Fruit fly (Drosophila melanogaster) whole organism, embryonic: ENCODE results near the gene CG14695.

Source experiments
- Antp ChIP-seq: fragments of 200-800 bp; sonication (Bioruptor generic); optimal IDR thresholded peaks from 3 replicates; lab custom pipeline; 2016; ENCODE audit warnings: missing biosample characterization, missing genetic modification characterization
- CG1024 ChIP-seq: fragments of 200-800 bp; sonication (Bioruptor generic); IDR thresholded peaks from 2 replicates; pipeline ENCODE4 v1.3.6; 2022; ENCODE audit warnings: missing biosample characterization, missing genetic modification characterization
- CG11723 ChIP-seq: fragments of 200-800 bp; sonication (Bioruptor generic); optimal IDR thresholded peaks from 2 replicates; lab custom pipeline; 2017; ENCODE audit warnings: missing biosample characterization, mild to moderate bottlenecking, missing genetic modification characterization
- CG15011 ChIP-seq: fragments of 200-800 bp; sonication (Bioruptor generic); optimal IDR thresholded peaks from 3 replicates; lab custom pipeline; 2018; ENCODE audit warnings: missing biosample characterization, mild to moderate bottlenecking, missing genetic modification characterization
- CG1602 ChIP-seq: fragments of 200-800 bp; sonication (Bioruptor generic); optimal IDR thresholded peaks from 3 replicates; lab custom pipeline; 2016; ENCODE audit warnings: missing biosample characterization, missing genetic modification characterization
- CG18011 ChIP-seq: fragments of 200-800 bp; sonication (Bioruptor generic); optimal IDR thresholded peaks from 2 replicates; lab custom pipeline; 2017; ENCODE audit warnings: missing biosample characterization, missing genetic modification characterization, mild to moderate bottlenecking, moderate library complexity, missing genotype
- CG18764 ChIP-seq: fragments of 200-800 bp; sonication (Bioruptor generic); optimal IDR thresholded peaks from 3 replicates; lab custom pipeline; 2016; ENCODE audit warnings: missing biosample characterization, missing genetic modification characterization
- CG2875 ChIP-seq: fragments of 200-800 bp; sonication (Bioruptor generic); optimal IDR thresholded peaks from 2 replicates; lab custom pipeline; 2017; ENCODE audit warnings: missing biosample characterization, mild to moderate bottlenecking, missing genetic modification characterization, missing genetic modification reagents
- CG3281 ChIP-seq: fragments of 200-800 bp; sonication (Bioruptor generic); optimal IDR thresholded peaks from 3 replicates; lab custom pipeline; 2017; ENCODE audit warnings: missing biosample characterization, mild to moderate bottlenecking, missing genetic modification characterization
- CG3407 ChIP-seq: fragments of 200-800 bp; sonication (Bioruptor generic); optimal IDR thresholded peaks from 2 replicates; lab custom pipeline; 2018; ENCODE audit warnings: missing biosample characterization, mild to moderate bottlenecking, missing genetic modification characterization
- CG6689 ChIP-seq: fragments of 200-800 bp; sonication (Bioruptor generic); IDR thresholded peaks from 2 replicates; pipeline ENCODE4 v1.3.6; 2022; ENCODE audit warnings: missing biosample characterization, missing genetic modification characterization
- CG6813 ChIP-seq: fragments of 200-800 bp; sonication (Bioruptor generic); optimal IDR thresholded peaks from 2 replicates; lab custom pipeline; 2017; ENCODE audit warnings: missing biosample characterization, missing genetic modification characterization, mild to moderate bottlenecking, moderate library complexity, missing genetic modification reagents
- CG7271 ChIP-seq: fragments of 200-800 bp; sonication (Bioruptor generic); optimal IDR thresholded peaks from 2 replicates; lab custom pipeline; 2018; ENCODE audit warnings: missing biosample characterization, mild to moderate bottlenecking, missing genetic modification characterization, moderate library complexity
- CG7745 ChIP-seq: fragments of 200-800 bp; sonication (Bioruptor generic); optimal IDR thresholded peaks from 2 replicates; lab custom pipeline; 2018; ENCODE audit warnings: missing biosample characterization, mild to moderate bottlenecking, missing genetic modification characterization, moderate library complexity
- CG7786 ChIP-seq: fragments of 200-800 bp; sonication (Bioruptor generic); optimal IDR thresholded peaks from 2 replicates; lab custom pipeline; 2016; ENCODE audit warnings: missing biosample characterization, missing genetic modification characterization
- CG8765 ChIP-seq: fragments of 200-800 bp; sonication (Bioruptor generic); IDR thresholded peaks from 2 replicates; pipeline ENCODE4 v1.3.6; 2022; ENCODE audit warnings: missing biosample characterization, missing genetic modification characterization
- CrebB ChIP-seq: fragments of 200-800 bp; sonication (Bioruptor generic); optimal IDR thresholded peaks from 3 replicates; lab custom pipeline; 2018; ENCODE audit warnings: missing biosample characterization, mild to moderate bottlenecking, missing genetic modification characterization
- D19A ChIP-seq: fragments of 200-800 bp; optimal IDR thresholded peaks from 3 replicates; lab custom pipeline; 2019; ENCODE audit warnings: missing biosample characterization, mild to moderate bottlenecking, missing genetic modification characterization, moderate library complexity
- D19B ChIP-seq: fragments of 200-800 bp; sonication (Bioruptor generic); optimal IDR thresholded peaks from 2 replicates; lab custom pipeline; 2017; ENCODE audit warnings: missing biosample characterization, mild to moderate bottlenecking, missing genetic modification characterization
- Dad ChIP-seq: fragments of 200-800 bp; sonication (Bioruptor generic); optimal IDR thresholded peaks from 3 replicates; lab custom pipeline; 2016; ENCODE audit warnings: missing biosample characterization, missing genetic modification characterization
- Ets65A ChIP-seq: fragments of 200-800 bp; sonication (Bioruptor generic); peaks from one replicate; lab custom pipeline; 2016; ENCODE audit warnings: missing biosample characterization, missing genetic modification characterization
- Ets97D ChIP-seq: fragments of 200-800 bp; sonication (Bioruptor generic); optimal IDR thresholded peaks from 3 replicates; lab custom pipeline; 2016; ENCODE audit warnings: missing biosample characterization, missing genetic modification characterization
- Opbp ChIP-seq: fragments of 200-800 bp; sonication (Bioruptor generic); IDR thresholded peaks from 3 replicates; pipeline ENCODE4 v1.3.6; 2022; ENCODE audit warnings: missing biosample characterization, missing genetic modification characterization; ENCODE audit not compliant: partially characterized antibody
- Stat92E ChIP-seq, 3 experiments: fragments of >200 bp in 2 of 3; fragments of 200-800 bp in 1 of 3; sonication (Bioruptor generic) in 1 of 3; optimal IDR thresholded peaks; 2 replicates each; lab custom pipeline; 2017 to 2019; ENCODE audit warnings: missing biosample characterization in 3 of 3, missing genetic modification characterization in 3 of 3, mild to moderate bottlenecking in 1 of 3, moderate library complexity in 1 of 3
- Xbp1 ChIP-seq: fragments of 200-800 bp; sonication (Bioruptor generic); optimal IDR thresholded peaks from 3 replicates; lab custom pipeline; 2016; ENCODE audit warnings: missing biosample characterization, mild to moderate bottlenecking, missing genetic modification characterization
- bcd ChIP-seq: fragments of 200-800 bp; sonication (Bioruptor generic); optimal IDR thresholded peaks from 2 replicates; lab custom pipeline; 2017; ENCODE audit warnings: missing biosample characterization, mild to moderate bottlenecking, missing genetic modification characterization
- bowl ChIP-seq: fragments of 200-800 bp; sonication (Bioruptor generic); IDR thresholded peaks from 2 replicates; pipeline ENCODE4 v1.3.6; 2022; ENCODE audit warnings: missing biosample characterization, missing genetic modification characterization
- btn ChIP-seq: fragments of 200-800 bp; sonication (Bioruptor generic); optimal IDR thresholded peaks from 2 replicates; lab custom pipeline; 2016; ENCODE audit warnings: missing biosample characterization, missing genetic modification characterization
- cas ChIP-seq: fragments of 200-800 bp; sonication (Bioruptor generic); IDR thresholded peaks from 2 replicates; pipeline ENCODE4 v1.3.6; 2022; ENCODE audit warnings: missing biosample characterization, missing genetic modification characterization
- da ChIP-seq: fragments of 200-800 bp; sonication (Bioruptor generic); optimal IDR thresholded peaks from 2 replicates; lab custom pipeline; 2016; ENCODE audit warnings: missing biosample characterization, missing genetic modification characterization
- danr ChIP-seq: fragments of 200-800 bp; sonication (Bioruptor generic); IDR thresholded peaks from 2 replicates; pipeline ENCODE4 v1.3.6; 2022; ENCODE audit warnings: missing biosample characterization, missing genetic modification characterization
- emc ChIP-seq: fragments of 200-800 bp; sonication (Bioruptor generic); optimal IDR thresholded peaks from 2 replicates; lab custom pipeline; 2016; ENCODE audit warnings: missing biosample characterization, missing genetic modification characterization
- esg ChIP-seq: fragments of 200-800 bp; sonication (Bioruptor generic); conservative IDR thresholded peaks from 2 replicates; pipeline ENCODE4 v1.3.6; 2022; ENCODE audit warnings: missing biosample characterization, missing genetic modification characterization
- fd102C ChIP-seq: fragments of 200-800 bp; sonication (Bioruptor generic); optimal IDR thresholded peaks from 2 replicates; lab custom pipeline; 2018; ENCODE audit warnings: missing biosample characterization, mild to moderate bottlenecking, missing genetic modification characterization, moderate library complexity
- grau ChIP-seq: fragments of 200-800 bp; optimal IDR thresholded peaks from 3 replicates; lab custom pipeline; 2019; ENCODE audit warnings: missing biosample characterization, mild to moderate bottlenecking, missing genetic modification characterization, moderate library complexity
- grn ChIP-seq: fragments of 200-800 bp; sonication (Bioruptor generic); optimal IDR thresholded peaks from 3 replicates; lab custom pipeline; 2017; ENCODE audit warnings: missing biosample characterization, missing genetic modification characterization
- gro ChIP-seq: fragments of 200-800 bp; sonication (Bioruptor generic); optimal IDR thresholded peaks from 2 replicates; lab custom pipeline; 2016; ENCODE audit warnings: missing biosample characterization, missing genetic modification characterization
- hb ChIP-seq: fragments of 200-800 bp; sonication (Bioruptor generic); IDR thresholded peaks from 3 replicates; pipeline ENCODE4 v1.3.6; 2022; ENCODE audit warnings: missing biosample characterization, missing genetic modification characterization; ENCODE audit not compliant: partially characterized antibody
- jumu ChIP-seq: fragments of 200-800 bp; sonication (Bioruptor generic); optimal IDR thresholded peaks from 3 replicates; lab custom pipeline; 2016; ENCODE audit warnings: missing biosample characterization, missing genetic modification characterization
- knrl ChIP-seq: fragments of 200-800 bp; sonication (Bioruptor generic); IDR thresholded peaks from 3 replicates; pipeline ENCODE4 v1.3.6; 2022; ENCODE audit warnings: missing biosample characterization, missing genetic modification characterization; ENCODE audit not compliant: partially characterized antibody
- lov ChIP-seq, 2 experiments: fragments of 200-800 bp in 1 of 2; fragments of >200 bp in 1 of 2; sonication (Bioruptor generic) in 1 of 2; IDR thresholded peaks in 1 of 2; optimal IDR thresholded peaks in 1 of 2; 2 replicates in 1 of 2; 3 replicates in 1 of 2; pipeline versions ENCODE4 v1.3.6 to Lab custom; 2017 to 2022; ENCODE audit warnings: missing biosample characterization in 1 of 2, missing genetic modification characterization in 1 of 2
- org-1 ChIP-seq: fragments of 200-800 bp; sonication (Bioruptor generic); optimal IDR thresholded peaks from 2 replicates; lab custom pipeline; 2017; ENCODE audit warnings: missing biosample characterization, missing genetic modification characterization
- otp ChIP-seq: fragments of 200-800 bp; sonication (Bioruptor generic); IDR thresholded peaks from 3 replicates; pipeline ENCODE4, ENCODE4 v1.3.6; 2022; ENCODE audit warnings: missing biosample characterization, missing genetic modification characterization
- sug ChIP-seq: fragments of 200-800 bp; optimal IDR thresholded peaks from 2 replicates; lab custom pipeline; 2019; ENCODE audit warnings: missing biosample characterization, mild to moderate bottlenecking, missing genetic modification characterization, moderate library complexity
- trem ChIP-seq: fragments of 200-800 bp; optimal IDR thresholded peaks from 3 replicates; lab custom pipeline; 2019; ENCODE audit warnings: missing biosample characterization, mild to moderate bottlenecking, missing genetic modification characterization, moderate library complexity
- trh ChIP-seq: fragments of 200-800 bp; sonication (Bioruptor generic); optimal IDR thresholded peaks from 2 replicates; lab custom pipeline; 2016; ENCODE audit warnings: missing biosample characterization, missing genetic modification characterization
- twi ChIP-seq: fragments of 200-800 bp; optimal IDR thresholded peaks from 2 replicates; lab custom pipeline; 2019; ENCODE audit warnings: missing biosample characterization, mild to moderate bottlenecking, missing genetic modification characterization, moderate library complexity
- vfl ChIP-seq: fragments of 200-800 bp; sonication (Bioruptor generic); optimal IDR thresholded peaks from 2 replicates; lab custom pipeline; 2016; ENCODE audit warnings: missing biosample characterization, missing genetic modification characterization
- wek ChIP-seq: fragments of 200-800 bp; sonication (Bioruptor generic); optimal IDR thresholded peaks from 3 replicates; lab custom pipeline; 2018; ENCODE audit warnings: missing biosample characterization, mild to moderate bottlenecking, missing genetic modification characterization, moderate library complexity

Gene CG14695

DNA sequence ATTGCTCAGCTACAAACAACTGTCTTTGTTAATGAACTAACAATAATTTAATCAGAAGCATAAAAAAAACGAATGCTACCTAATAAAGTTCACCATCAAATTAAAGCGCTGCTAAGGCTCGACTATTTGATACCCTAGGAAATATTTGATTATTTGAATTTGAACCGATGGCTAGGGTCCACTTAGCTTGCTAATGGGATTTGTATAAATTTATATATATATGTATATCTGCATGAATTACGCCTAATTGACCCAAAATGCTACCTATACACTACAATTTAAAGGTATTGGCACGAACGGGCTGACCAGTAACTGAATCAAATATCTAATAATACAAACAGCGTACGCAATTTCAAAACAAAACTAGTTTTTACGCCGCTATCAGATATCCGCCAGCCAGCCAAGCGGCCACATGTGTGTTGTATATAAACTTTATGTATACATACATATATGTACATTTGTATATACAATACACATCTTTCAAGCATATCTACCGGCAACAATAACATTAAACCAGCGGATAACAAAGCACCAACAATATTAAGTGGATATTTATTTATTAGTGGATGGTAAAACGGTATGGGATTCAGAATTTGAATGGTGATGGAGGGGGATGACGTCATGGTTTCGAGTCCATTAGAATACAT is 5.0 kb upstream of the CG14695 start (continued):
- no peak for TF ChIP-seq lov (optimal IDR thresholded peaks at IDR 0.05; lab: Kevin White, UChicago)
- TF ChIP-seq lov (GFP tag; IDR thresholded peaks at IDR 0.05; lab: Robert Waterston, UW) = peak; percentile 72; the same call in 2 of the 3 replicates
- TF ChIP-seq CG7786 (GFP tag; lab: Kevin White, UChicago) = no peak
- TF ChIP-seq CG6689 (GFP tag; lab: Robert Waterston, UW) = peak; percentile 80
- TF ChIP-seq emc = no peak
- TF ChIP-seq danr (GFP tag; lab: Robert Waterston, UW) = peak; percentile 74
- no peak for TF ChIP-seq hb (GFP tag; lab: Robert Waterston, UW)
- TF ChIP-seq trh (GFP tag; lab: Kevin White, UChicago) = no peak
- peak; percentile 87 for TF ChIP-seq CG3281 (GFP tag; lab: Kevin White, UChicago)
- TF ChIP-seq CG15011 (GFP tag; lab: Kevin White, UChicago) = peak; percentile 60
- TF ChIP-seq Ets65A = peak; percentile 23
- peak; percentile 1 for TF ChIP-seq twi (tag; lab: Kevin White, UChicago)
- peak; percentile 64 for TF ChIP-seq esg (GFP tag; lab: Robert Waterston, UW)
- no peak for TF ChIP-seq fd102C (GFP tag; lab: Kevin White, UChicago)
- TF ChIP-seq D19A (tag; lab: Kevin White, UChicago) = peak; percentile 82
- no peak for TF ChIP-seq da (GFP tag; lab: Kevin White, UChicago)
- no peak for TF ChIP-seq Stat92E (GFP tag; optimal IDR thresholded peaks at IDR 0.05; lab: Kevin White, UChicago)
- TF ChIP-seq wek (GFP tag; lab: Kevin White, UChicago) = peak; percentile 8
- TF ChIP-seq bcd (GFP tag; lab: Kevin White, UChicago) = peak; percentile 80
- peak; percentile 52 for TF ChIP-seq CrebB (tag; lab: Kevin White, UChicago)
- TF ChIP-seq CG7745 (tag; lab: Kevin White, UChicago) = no peak
- TF ChIP-seq D19B (GFP tag; lab: Kevin White, UChicago) = peak; percentile 98
- TF ChIP-seq btn (GFP tag; lab: Kevin White, UChicago) = no peak
- peak; percentile 56 for TF ChIP-seq CG6813 (GFP tag; lab: Kevin White, UChicago)
- TF ChIP-seq bowl (GFP tag; lab: Robert Waterston, UW) = peak; percentile 64; the same call in 1 of the 2 replicates
- no peak for TF ChIP-seq CG8765 (GFP tag; lab: Robert Waterston, UW)
- TF ChIP-seq CG1024 (GFP tag; lab: Robert Waterston, UW) = peak; percentile 65; the same call in 1 of the 2 replicates
- no peak for TF ChIP-seq CG11723
- TF ChIP-seq gro = peak; percentile 25
- peak; percentile 14 for TF ChIP-seq org-1 (GFP tag; lab: Kevin White, UChicago)
- TF ChIP-seq sug (tag; lab: Kevin White, UChicago) = no peak
- no peak for TF ChIP-seq Dad (GFP tag; lab: Kevin White, UChicago)
- TF ChIP-seq otp (GFP tag; lab: Robert Waterston, UW) = peak; percentile 52; the same call in 1 of the 3 replicates
- no peak for TF ChIP-seq trem
- no peak for TF ChIP-seq vfl (GFP tag; lab: Kevin White, UChicago)
- 0 out of 3 replicates have a peak, but pooled peaks have one; percentile 27 for TF ChIP-seq knrl (GFP tag; lab: Robert Waterston, UW)
- TF ChIP-seq Opbp (GFP tag; lab: Robert Waterston, UW) = no peak
- TF ChIP-seq Antp (GFP tag; lab: Kevin White, UChicago) = no peak
- peak; percentile 16 for TF ChIP-seq Ets97D
- peak; percentile 35 for TF ChIP-seq CG2875 (GFP tag; lab: Kevin White, UChicago)
- no peak for TF ChIP-seq CG18011 (GFP tag; lab: Kevin White, UChicago)
- TF ChIP-seq CG7271 (tag; lab: Kevin White, UChicago) = no peak
- TF ChIP-seq cas (GFP tag; lab: Robert Waterston, UW) = peak; percentile 65
- peak; percentile 50 for TF ChIP-seq Xbp1 (GFP tag; lab: Kevin White, UChicago)
- TF ChIP-seq grn (GFP tag; lab: Kevin White, UChicago) = no peak
- TF ChIP-seq CG1602 (GFP tag; lab: Kevin White, UChicago) = peak; percentile 19
- peak; percentile 75 for TF ChIP-seq grau (tag; lab: Kevin White, UChicago)
- peak; percentile 9 for TF ChIP-seq CG3407 (GFP tag; lab: Kevin White, UChicago)
- no peak for TF ChIP-seq jumu
- peak; percentile 45 for TF ChIP-seq CG18764
